Worm (Caenorhabditis elegans) whole organism, dauer: ENCODE measurements around the gene M05D6.9.

Experiments
- unc-62 ChIP-seq: sonication (generic microtip); optimal IDR thresholded peaks from 2 replicates; lab custom pipeline; 2017; ENCODE audit warnings: missing biosample characterization, missing genetic modification reagents, missing genetic modification characterization

M05D6.9 gene

ce11 chrII:8480166-8480565 is 13.9 kb upstream of the M05D6.9 start, which contains the start of gene lact-4:
Gene lact-4, minus strand, starts transcription at chrII:8480478.
- TF ChIP-seq unc-62: no peak

- TF ChIP-seq unc-62: no peak
Measured at ce11 chrII:8481033-8481708, 12.9 kb upstream of the M05D6.9 start.

ce11 chrII:8481731-8482253 is 12.3 kb upstream of the M05D6.9 start, which contains the start of gene M05D6.5:
Gene M05D6.5, minus strand, starts transcription at chrII:8482203.
- TF ChIP-seq unc-62: no peak

ce11 chrII:8483124-8483792 is 10.8 kb upstream of the M05D6.9 start:
- no peak for TF ChIP-seq unc-62

- no peak for TF ChIP-seq unc-62
Measured at ce11 chrII:8483793-8484186, 10.3 kb upstream of the M05D6.9 start, which contains the start of gene taap-1. Gene taap-1, minus strand, starts transcription at chrII:8483871.

- TF ChIP-seq unc-62: no peak
Measured at ce11 chrII:8484546-8484945, 9.5 kb upstream of the M05D6.9 start.

- no peak for TF ChIP-seq unc-62
Measured at ce11 chrII:8485603-8486002, 8.5 kb upstream of the M05D6.9 start, which contains the start of gene gbh-2. Gene gbh-2, plus strand, starts transcription at chrII:8485879.

- TF ChIP-seq unc-62: no peak
Measured at ce11 chrII:8488123-8488522, 6.0 kb upstream of the M05D6.9 start.

ce11 chrII:8496184-8496583 is 2.1 kb downstream of the M05D6.9 start:
- no peak for TF ChIP-seq unc-62

- no peak for TF ChIP-seq unc-62
Measured at ce11 chrII:8498173-8498572, 4.1 kb downstream of the M05D6.9 start.

- no peak for TF ChIP-seq unc-62
Measured at ce11 chrII:8499021-8499420, 4.9 kb downstream of the M05D6.9 start.

ce11 chrII:8504074-8504724 is 10.1 kb downstream of the M05D6.9 start:
- TF ChIP-seq unc-62: no peak

- no peak for TF ChIP-seq unc-62
Measured at ce11 chrII:8506759-8507158, 12.7 kb downstream of the M05D6.9 start.

ce11 chrII:8508956-8509355 is 14.9 kb downstream of the M05D6.9 start, which contains the start of gene T13H5.1:
Gene T13H5.1, minus strand, starts transcription at chrII:8509056.
- no peak for TF ChIP-seq unc-62

ce11 chrII:8514729-8515128 is 20.7 kb downstream of the M05D6.9 start, which contains the start of gene ctg-2:
Gene ctg-2, plus strand, starts transcription at chrII:8515054.
- TF ChIP-seq unc-62: no peak

ce11 chrII:8515521-8515920 is 21.4 kb downstream of the M05D6.9 start:
- no peak for TF ChIP-seq unc-62

- TF ChIP-seq unc-62: no peak
Measured at ce11 chrII:8516783-8517182, 22.7 kb downstream of the M05D6.9 start, which contains the start of gene rnh-2. Gene rnh-2, plus strand, starts transcription at chrII:8517150.
